Worm (Caenorhabditis elegans) whole organism, mixed stage, embryonic: ENCODE results near the gene F58D2.3.

ENCODE experiments used
- M03D4.4 ChIP-seq: sonication (generic microtip); optimal IDR thresholded peaks from 2 replicates; lab custom pipeline; 2017; ENCODE audit warnings: mild to moderate bottlenecking, missing genetic modification characterization, missing compliant biosample characterization
- bed-3 ChIP-seq: fragments of 200-800 bp; sonication (Bioruptor generic); optimal IDR thresholded peaks from 3 replicates; lab custom pipeline; 2018; ENCODE audit warnings: mild to moderate bottlenecking, missing genetic modification characterization, moderate library complexity, missing compliant biosample characterization
- blmp-1 ChIP-seq: fragments of 150-350 bp; optimal IDR thresholded peaks from 2 replicates; lab custom pipeline; 2014; ENCODE audit warnings: missing biosample characterization, missing genetic modification characterization
- ceh-39 ChIP-seq: fragments of 150-350 bp; optimal IDR thresholded peaks from 2 replicates; lab custom pipeline; 2014; ENCODE audit warnings: missing biosample characterization, missing genetic modification characterization
- ceh-43 ChIP-seq: fragments of 200-800 bp; sonication (Bioruptor generic); optimal IDR thresholded peaks from 2 replicates; lab custom pipeline; 2018; ENCODE audit warnings: mild to moderate bottlenecking, missing genetic modification characterization, moderate library complexity, missing compliant biosample characterization
- ceh-83 ChIP-seq: fragments of 200-800 bp; sonication (Bioruptor generic); optimal IDR thresholded peaks from 2 replicates; lab custom pipeline; 2018; ENCODE audit warnings: mild to moderate bottlenecking, missing genetic modification characterization, missing compliant biosample characterization
- ces-1 ChIP-seq: fragments of 150-350 bp; optimal IDR thresholded peaks from 2 replicates; lab custom pipeline; 2014; ENCODE audit warnings: missing biosample characterization, missing genetic modification reagents, missing genetic modification characterization
- drap-1 ChIP-seq: fragments of 200-800 bp; sonication (Bioruptor generic); optimal IDR thresholded peaks from 3 replicates; lab custom pipeline; 2018; ENCODE audit warnings: mild to moderate bottlenecking, missing genetic modification characterization, missing compliant biosample characterization
- elt-1 ChIP-seq: sonication (generic microtip); optimal IDR thresholded peaks from 2 replicates; lab custom pipeline; 2017; ENCODE audit warnings: missing genetic modification characterization, mild to moderate bottlenecking, missing compliant biosample characterization, antibody characterized with exemption, moderate library complexity, borderline replicate concordance; ENCODE audit not compliant: insufficient read depth
- elt-3 ChIP-seq: fragments of 150-350 bp; optimal IDR thresholded peaks from 2 replicates; lab custom pipeline; 2014; ENCODE audit warnings: missing biosample characterization, missing genetic modification characterization
- flh-1 ChIP-seq: fragments of 200-800 bp; sonication (Bioruptor generic); optimal IDR thresholded peaks from 2 replicates; lab custom pipeline; 2018; ENCODE audit warnings: mild to moderate bottlenecking, missing genetic modification characterization, moderate library complexity, missing compliant biosample characterization
- ham-2 ChIP-seq: fragments of 200-800 bp; sonication (Bioruptor generic); optimal IDR thresholded peaks from 2 replicates; lab custom pipeline; 2018; ENCODE audit warnings: mild to moderate bottlenecking, missing genetic modification characterization, missing compliant biosample characterization
- hlh-1 ChIP-seq: fragments of 150-350 bp; optimal IDR thresholded peaks from 2 replicates; lab custom pipeline; 2014; ENCODE audit warnings: missing biosample characterization, missing genetic modification reagents, missing genetic modification characterization
- lin-13 ChIP-seq: fragments of 150-350 bp; optimal IDR thresholded peaks from 2 replicates; lab custom pipeline; 2014; ENCODE audit warnings: missing biosample characterization, missing genetic modification characterization
- lin-32 ChIP-seq: fragments of 200-800 bp; sonication (Bioruptor generic); optimal IDR thresholded peaks from 2 replicates; lab custom pipeline; 2018; ENCODE audit warnings: mild to moderate bottlenecking, missing genetic modification characterization, missing compliant biosample characterization
- lsy-2 ChIP-seq: fragments of 150-350 bp; optimal IDR thresholded peaks from 2 replicates; lab custom pipeline; 2014; ENCODE audit warnings: missing biosample characterization, missing genetic modification characterization
- mab-5 ChIP-seq: fragments of 150-350 bp; optimal IDR thresholded peaks from 2 replicates; lab custom pipeline; 2014; ENCODE audit warnings: missing biosample characterization, missing genetic modification characterization
- mep-1 ChIP-seq: fragments of 150-350 bp; optimal IDR thresholded peaks from 2 replicates; lab custom pipeline; 2017; ENCODE audit warnings: missing biosample characterization, missing genetic modification reagents, missing genetic modification characterization, inconsistent platforms
- nhr-12 ChIP-seq: fragments of 150-350 bp; optimal IDR thresholded peaks from 2 replicates; lab custom pipeline; 2014; ENCODE audit warnings: missing biosample characterization, missing genetic modification characterization
- nhr-2 ChIP-seq: fragments of 150-350 bp; optimal IDR thresholded peaks from 2 replicates; lab custom pipeline; 2014; ENCODE audit warnings: missing biosample characterization, missing genetic modification characterization
- nhr-237 ChIP-seq: fragments of 150-350 bp; optimal IDR thresholded peaks from 2 replicates; lab custom pipeline; 2014; ENCODE audit warnings: missing biosample characterization, missing genetic modification characterization
- nhr-28 ChIP-seq: fragments of 150-350 bp; optimal IDR thresholded peaks from 2 replicates; lab custom pipeline; 2014; ENCODE audit warnings: missing biosample characterization, missing genetic modification characterization
- nhr-76 ChIP-seq: sonication (generic microtip); optimal IDR thresholded peaks from 2 replicates; lab custom pipeline; 2017; ENCODE audit warnings: missing biosample characterization, missing genetic modification characterization
- pha-4 ChIP-seq: fragments of 150-350 bp; optimal IDR thresholded peaks from 2 replicates; lab custom pipeline; 2018; ENCODE audit warnings: missing biosample characterization, missing genetic modification reagents, missing genetic modification characterization
- sptf-1 ChIP-seq: sonication (generic microtip); optimal IDR thresholded peaks from 2 replicates; lab custom pipeline; 2017; ENCODE audit warnings: mild to moderate bottlenecking, missing genetic modification characterization, moderate library complexity, missing compliant biosample characterization
- tbx-8 ChIP-seq: fragments of 200-800 bp; sonication (Bioruptor generic); optimal IDR thresholded peaks from 2 replicates; lab custom pipeline; 2018; ENCODE audit warnings: mild to moderate bottlenecking, missing genetic modification characterization, moderate library complexity, missing compliant biosample characterization
- unc-120 ChIP-seq: sonication (generic microtip); optimal IDR thresholded peaks from 2 replicates; lab custom pipeline; 2017; ENCODE audit warnings: missing genetic modification characterization, missing compliant biosample characterization; ENCODE audit not compliant: poor library complexity, severe bottlenecking
- unc-39 ChIP-seq: fragments of 150-350 bp; optimal IDR thresholded peaks from 2 replicates; lab custom pipeline; 2014; ENCODE audit warnings: missing biosample characterization, missing genetic modification characterization
- unc-62 ChIP-seq: fragments of 150-350 bp; optimal IDR thresholded peaks from 2 replicates; lab custom pipeline; 2014; ENCODE audit warnings: missing biosample characterization, missing genetic modification reagents, missing genetic modification characterization
- ztf-11 ChIP-seq: fragments of 150-350 bp; optimal IDR thresholded peaks from 2 replicates; lab custom pipeline; 2014; ENCODE audit warnings: missing biosample characterization, missing genetic modification characterization

Gene F58D2.3

DNA sequence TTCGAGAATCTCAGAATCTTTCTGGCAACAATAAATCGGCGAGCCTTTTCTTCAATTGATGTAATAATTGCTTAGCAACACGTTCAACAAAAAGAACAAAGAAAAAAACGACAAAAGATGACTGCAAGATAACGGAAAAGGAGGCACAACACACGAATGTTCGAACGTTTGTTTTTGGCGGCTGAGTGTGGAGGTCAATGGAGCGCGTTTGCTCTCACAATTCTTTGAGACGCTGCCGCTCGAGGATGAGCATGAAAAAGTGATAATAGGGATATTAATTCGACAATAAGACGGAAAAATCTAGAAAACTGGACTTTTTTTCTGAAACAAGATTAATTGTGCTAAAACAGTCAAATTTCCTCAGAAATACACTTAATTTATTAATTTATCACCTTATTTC lies 25.3 kb upstream of the F58D2.3 start:
- TF ChIP-seq pha-4 (tag; lab: Kevin White, UChicago) (no peak), ces-1 (GFP tag; lab: Kevin White, UChicago) (no peak), unc-39 (no peak), ceh-43 (GFP tag; lab: Kevin White, UChicago) (no peak), elt-1 (tag; lab: Kevin White, UChicago) (peak; percentile 25), elt-3 (tag; lab: Kevin White, UChicago) (no peak), blmp-1 (no peak), ham-2 (no peak), lsy-2 (peak; percentile 12), ceh-39 (tag; lab: Kevin White, UChicago) (peak; percentile 46)

DNA sequence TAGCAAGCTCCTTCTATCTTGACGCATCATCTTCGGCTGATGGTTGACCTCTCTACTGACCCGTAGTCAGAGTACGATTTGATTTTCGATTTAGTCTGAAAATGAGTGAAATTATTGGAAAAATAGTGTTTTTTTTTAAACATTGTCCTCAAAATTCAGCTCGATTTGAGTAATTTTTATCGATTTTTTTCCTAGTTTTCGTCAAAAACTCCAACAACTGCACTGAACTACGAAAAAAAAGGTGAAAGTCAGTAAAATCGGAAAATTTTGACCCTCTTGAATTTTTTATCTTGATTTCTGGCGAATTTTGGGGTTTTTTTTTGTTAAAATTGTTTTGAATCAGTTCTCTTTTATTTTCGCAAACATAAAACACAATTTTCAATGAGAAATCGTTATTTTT lies 23.4 kb upstream of the F58D2.3 start, which contains the start of gene ced-3:
ced-3 (minus strand) TSS at position 101 of the 400 bp plus-strand sequence.
- TF ChIP-seq mep-1 (no peak), ces-1 (GFP tag; lab: Kevin White, UChicago) (no peak), mab-5 (tag; lab: Kevin White, UChicago) (no peak), ham-2 (no peak), ceh-83 (GFP tag; lab: Kevin White, UChicago) (no peak), unc-39 (no peak), sptf-1 (tag; lab: Kevin White, UChicago) (no peak), nhr-76 (tag; lab: Kevin White, UChicago) (no peak), pha-4 (tag; lab: Kevin White, UChicago) (no peak), drap-1 (GFP tag; lab: Kevin White, UChicago) (no peak), lin-32 (no peak), nhr-12 (tag; lab: Kevin White, UChicago) (no peak), elt-1 (tag; lab: Kevin White, UChicago) (no peak), flh-1 (GFP tag; lab: Kevin White, UChicago) (no peak), nhr-237 (no peak), M03D4.4 (tag; lab: Kevin White, UChicago) (no peak), unc-120 (tag; lab: Kevin White, UChicago) (no peak), nhr-2 (no peak), elt-3 (tag; lab: Kevin White, UChicago) (no peak), hlh-1 (tag; lab: Kevin White, UChicago) (no peak)

DNA sequence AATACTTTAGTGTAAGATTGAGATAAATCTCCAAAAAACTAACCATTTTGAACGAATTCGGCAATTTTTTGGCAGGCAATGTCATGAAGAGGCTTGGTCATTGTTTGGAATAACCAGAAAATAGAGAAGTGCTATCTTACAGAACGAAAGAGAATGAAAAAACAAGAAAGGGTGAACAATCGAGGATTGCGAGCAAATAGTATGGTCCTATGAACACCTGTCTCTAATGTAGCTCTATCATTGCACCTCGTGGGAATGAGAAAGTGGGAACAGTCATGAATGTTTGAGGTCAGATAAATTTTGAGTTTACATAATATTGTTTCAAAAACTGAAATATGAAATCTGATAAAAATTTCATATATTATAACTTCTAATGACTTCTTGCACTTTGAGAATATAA lies 16.7 kb upstream of the F58D2.3 start, which contains the start of gene C48D1.1:
C48D1.1 (minus strand) TSS at position 101 of the 400 bp plus-strand sequence.
- TF ChIP-seq unc-120 (tag; lab: Kevin White, UChicago) (no peak), blmp-1 (no peak), nhr-28 (tag; lab: Kevin White, UChicago) (no peak), unc-39 (no peak), tbx-8 (GFP tag; lab: Kevin White, UChicago) (no peak), elt-1 (tag; lab: Kevin White, UChicago) (no peak), drap-1 (GFP tag; lab: Kevin White, UChicago) (no peak)

DNA sequence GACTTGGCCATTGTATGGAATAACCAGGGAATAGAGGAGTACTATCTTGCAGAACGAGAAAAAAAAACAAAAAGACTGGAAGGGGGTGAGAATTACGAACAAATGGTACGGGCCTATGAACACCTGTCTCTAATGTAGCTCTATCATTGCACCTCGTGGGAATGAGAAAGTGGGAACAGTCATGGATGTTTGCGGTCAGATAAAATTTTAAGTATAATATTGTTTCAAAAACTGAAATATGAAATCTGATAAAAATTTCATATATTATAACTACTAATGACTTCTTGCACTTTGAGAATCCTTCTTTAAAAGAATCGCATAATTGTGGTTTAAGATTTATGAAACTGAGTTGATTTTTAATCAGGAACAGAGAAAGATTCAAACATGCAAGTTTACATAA lies 12.6 kb upstream of the F58D2.3 start, which contains the start of gene F58D2.5:
F58D2.5 (minus strand) TSS at position 101 of the 400 bp plus-strand sequence.
- no peak for TF ChIP-seq mep-1
- TF ChIP-seq nhr-12 (tag; lab: Kevin White, UChicago) = no peak
- TF ChIP-seq nhr-237 = no peak
- no peak for TF ChIP-seq ceh-43 (GFP tag; lab: Kevin White, UChicago)
- no peak for TF ChIP-seq unc-62
- no peak for TF ChIP-seq tbx-8 (GFP tag; lab: Kevin White, UChicago)
- TF ChIP-seq blmp-1 = no peak
- no peak for TF ChIP-seq unc-39
- no peak for TF ChIP-seq lin-13 (tag; lab: Kevin White, UChicago)
- TF ChIP-seq nhr-76 (tag; lab: Kevin White, UChicago) = no peak
- no peak for TF ChIP-seq ztf-11 (tag; lab: Kevin White, UChicago)
- no peak for TF ChIP-seq hlh-1 (tag; lab: Kevin White, UChicago)
- no peak for TF ChIP-seq mab-5 (tag; lab: Kevin White, UChicago)
- no peak for TF ChIP-seq ceh-39 (tag; lab: Kevin White, UChicago)
- no peak for TF ChIP-seq bed-3
- no peak for TF ChIP-seq elt-3 (tag; lab: Kevin White, UChicago)
- no peak for TF ChIP-seq ham-2
- no peak for TF ChIP-seq flh-1 (GFP tag; lab: Kevin White, UChicago)

DNA sequence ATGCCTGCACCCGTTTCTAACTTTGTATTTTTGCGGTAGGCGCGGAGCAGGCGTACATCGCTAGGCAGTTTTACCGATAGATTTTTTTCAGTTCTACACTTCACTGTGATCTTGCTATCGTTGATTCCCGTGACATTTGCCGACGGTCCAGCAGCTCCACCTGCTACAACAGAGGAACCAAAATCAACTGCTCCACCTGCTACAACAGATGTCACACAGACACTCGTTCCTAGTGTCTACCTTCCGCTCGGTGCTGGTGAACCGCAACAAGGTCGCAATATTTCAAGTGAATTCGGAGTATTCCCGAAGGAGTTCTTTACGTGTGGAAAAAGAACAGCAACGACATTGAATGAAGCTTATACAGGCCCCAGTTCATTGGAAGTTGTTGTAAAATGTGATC lies 9.5 kb upstream of the F58D2.3 start:
- TF ChIP-seq nhr-237 (no peak), lin-32 (peak; percentile 83)
